Worm (Caenorhabditis elegans) whole organism, midembryonic: ENCODE results near the gene saps-1.

Source experiments
- T22C8.4 ChIP-seq: fragments of 200-800 bp; sonication (Bioruptor generic); IDR thresholded peaks from 2 replicates; pipeline ENCODE4 v1.3.6; 2022; ENCODE audit warnings: missing genetic modification characterization, missing compliant biosample characterization
- cog-1 ChIP-seq: sonication (generic microtip); optimal IDR thresholded peaks from 2 replicates; lab custom pipeline; 2016; ENCODE audit warnings: missing genetic modification characterization, missing compliant biosample characterization
- flt-1 ChIP-seq: fragments of 200-800 bp; sonication (Bioruptor generic); IDR thresholded peaks from 2 replicates; pipeline ENCODE4 v1.3.6; 2022; ENCODE audit warnings: missing genetic modification characterization, missing compliant biosample characterization
- klf-2 ChIP-seq: fragments of 200-800 bp; sonication (Bioruptor generic); conservative IDR thresholded peaks from 2 replicates; pipeline ENCODE4 v1.3.6; 2022; ENCODE audit warnings: missing genetic modification reagents, missing genetic modification characterization, missing compliant biosample characterization
- med-1 ChIP-seq: sonication (generic microtip); optimal IDR thresholded peaks from 2 replicates; lab custom pipeline; 2017; ENCODE audit warnings: missing genetic modification characterization, mild to moderate bottlenecking, missing compliant biosample characterization, antibody characterized with exemption, missing genetic modification reagents; ENCODE audit not compliant: insufficient read depth
- ref-1 ChIP-seq: fragments of 200-800 bp; sonication (Bioruptor generic); conservative IDR thresholded peaks from 2 replicates; pipeline ENCODE4 v1.3.6; 2022; ENCODE audit warnings: missing genetic modification reagents, missing genetic modification characterization, missing compliant biosample characterization
- tab-1 ChIP-seq: fragments of 200-800 bp; sonication (Bioruptor generic); IDR thresholded peaks from 2 replicates; pipeline ENCODE4 v1.3.6; 2022; ENCODE audit warnings: missing genetic modification characterization, missing compliant biosample characterization
- ztf-23 ChIP-seq: fragments of 200-800 bp; sonication (Bioruptor generic); IDR thresholded peaks from 2 replicates; pipeline ENCODE4 v1.3.6; 2022; ENCODE audit warnings: missing genetic modification reagents, missing genetic modification characterization, missing compliant biosample characterization
- ztf-29 ChIP-seq: fragments of 200-800 bp; sonication (Bioruptor generic); IDR thresholded peaks from 2 replicates; pipeline ENCODE4 v1.3.6; 2022; ENCODE audit warnings: missing genetic modification reagents, missing genetic modification characterization, missing compliant biosample characterization

The saps-1 gene

ce11 chrII:11343300-11343869 lies 45.9 kb downstream of the saps-1 start, which contains the start of gene lgc-20:
TSS of gene lgc-20 (minus strand) at chrII:11343610.
- no peak for TF ChIP-seq klf-2 (GFP tag; lab: Robert Waterston, UW)
- TF ChIP-seq T22C8.4, result no peak
- no peak for TF ChIP-seq ref-1 (GFP tag; lab: Robert Waterston, UW)
- TF ChIP-seq ztf-29 (GFP tag; lab: Robert Waterston, UW), result no peak
- no peak for TF ChIP-seq med-1 (GFP tag; lab: Kevin White, UChicago)
- TF ChIP-seq flt-1 (GFP tag; lab: Robert Waterston, UW), result no peak
- TF ChIP-seq ztf-23 (GFP tag; lab: Robert Waterston, UW), result no peak
- TF ChIP-seq cog-1, result no peak
- TF ChIP-seq tab-1 (GFP tag; lab: Robert Waterston, UW), result no peak

- TF ChIP-seq flt-1 (GFP tag; lab: Robert Waterston, UW) (no peak), T22C8.4 (no peak), ref-1 (GFP tag; lab: Robert Waterston, UW) (no peak), klf-2 (GFP tag; lab: Robert Waterston, UW) (no peak), ztf-29 (GFP tag; lab: Robert Waterston, UW) (no peak), med-1 (GFP tag; lab: Kevin White, UChicago) (no peak), ztf-23 (GFP tag; lab: Robert Waterston, UW) (no peak), tab-1 (GFP tag; lab: Robert Waterston, UW) (no peak)
These were observed 47.1 kb downstream of the saps-1 start for ce11 chrII:11344554-11344953.

ce11 chrII:11345570-11346029 lies 48.1 kb downstream of the saps-1 start, which contains the start of gene nduf-11:
TSS of gene nduf-11 (minus strand) at chrII:11345620.
- TF ChIP-seq med-1 (GFP tag; lab: Kevin White, UChicago) (peak; percentile 6), klf-2 (GFP tag; lab: Robert Waterston, UW) (no peak), ztf-29 (GFP tag; lab: Robert Waterston, UW) (no peak), ztf-23 (GFP tag; lab: Robert Waterston, UW) (peak; percentile 68; the same call in 1 of the 2 replicates), T22C8.4 (no peak), cog-1 (peak; percentile 70), ref-1 (GFP tag; lab: Robert Waterston, UW) (no peak), flt-1 (GFP tag; lab: Robert Waterston, UW) (peak; percentile 84), tab-1 (GFP tag; lab: Robert Waterston, UW) (no peak; the same call in 1 of the 2 replicates)

- peak; percentile 72 for TF ChIP-seq cog-1
- TF ChIP-seq med-1 (GFP tag; lab: Kevin White, UChicago), result no peak
These were observed 50.5 kb downstream of the saps-1 start, which contains the start of the genes B0491.6 and pigm-1 for ce11 chrII:11347878-11348556. TSS of gene B0491.6 (minus strand) at chrII:11348343. TSS of gene pigm-1 (plus strand) at chrII:11348445.

ce11 chrII:11349892-11350291 lies 52.4 kb downstream of the saps-1 start, which contains the start of gene dph-5:
TSS of gene dph-5 (plus strand) at chrII:11350192.
- TF ChIP-seq T22C8.4 (no peak), ztf-23 (GFP tag; lab: Robert Waterston, UW) (no peak), ref-1 (GFP tag; lab: Robert Waterston, UW) (no peak), cog-1 (no peak), ztf-29 (GFP tag; lab: Robert Waterston, UW) (no peak), med-1 (GFP tag; lab: Kevin White, UChicago) (no peak), klf-2 (GFP tag; lab: Robert Waterston, UW) (no peak), flt-1 (GFP tag; lab: Robert Waterston, UW) (no peak), tab-1 (GFP tag; lab: Robert Waterston, UW) (no peak)
